Fruit fly (Drosophila melanogaster) whole organism, larva: Measurements from ENCODE around the gene CG6996.

Experiments used
- noc ChIP-seq: fragments of 200-800 bp; sonication (Bioruptor generic); optimal IDR thresholded peaks from 3 replicates; lab custom pipeline; 2019; ENCODE audit warnings: missing biosample characterization, mild to moderate bottlenecking, missing genetic modification characterization, moderate library complexity

The CG6996 gene

dm6 chr3L:20195875-20196274 is 11.5 kb upstream of the CG6996 start:
- no peak for TF ChIP-seq noc (tag; lab: Kevin White, UChicago)

- no peak for TF ChIP-seq noc (tag; lab: Kevin White, UChicago)
Measured at dm6 chr3L:20196321-20196720, 11.0 kb upstream of the CG6996 start.

dm6 chr3L:20197213-20197612 is 10.1 kb upstream of the CG6996 start:
- no peak for TF ChIP-seq noc (tag; lab: Kevin White, UChicago)

- TF ChIP-seq noc (tag; lab: Kevin White, UChicago) = no peak
Measured at dm6 chr3L:20197698-20198097, 9.6 kb upstream of the CG6996 start.

dm6 chr3L:20198138-20198559 is 9.2 kb upstream of the CG6996 start, which contains the start of gene CG42674:
Gene CG42674, minus strand, starts transcription at chr3L:20198317.
- peak; percentile 33 for TF ChIP-seq noc (tag; lab: Kevin White, UChicago)

dm6 chr3L:20199569-20200247 is 7.6 kb upstream of the CG6996 start, which contains the start of gene CG42833:
Gene CG42833, plus strand, starts transcription at chr3L:20200093.
- no peak for TF ChIP-seq noc (tag; lab: Kevin White, UChicago)

- no peak for TF ChIP-seq noc (tag; lab: Kevin White, UChicago)
Measured at dm6 chr3L:20201538-20201937, 5.8 kb upstream of the CG6996 start, which contains the start of gene obst-F. Gene obst-F, minus strand, starts transcription at chr3L:20201638.

- no peak for TF ChIP-seq noc (tag; lab: Kevin White, UChicago)
Measured at dm6 chr3L:20203587-20203986, 3.7 kb upstream of the CG6996 start, which contains the start of gene CG7298. Gene CG7298, minus strand, starts transcription at chr3L:20203687.

- TF ChIP-seq noc (tag; lab: Kevin White, UChicago) = no peak
Measured at dm6 chr3L:20205946-20206345, 1.4 kb upstream of the CG6996 start, which contains the start of gene CG7290. Gene CG7290, minus strand, starts transcription at chr3L:20206046.

- peak; percentile 63 for TF ChIP-seq noc (tag; lab: Kevin White, UChicago)
Measured at dm6 chr3L:20209092-20209491, 1.8 kb downstream of the CG6996 start.

dm6 chr3L:20209896-20210295 is 2.6 kb downstream of the CG6996 start:
- no peak for TF ChIP-seq noc (tag; lab: Kevin White, UChicago)

dm6 chr3L:20212022-20212421 is 4.7 kb downstream of the CG6996 start, which contains the start of gene CG7017:
Gene CG7017, minus strand, starts transcription at chr3L:20212122.
- TF ChIP-seq noc (tag; lab: Kevin White, UChicago) = no peak

dm6 chr3L:20220374-20220773 is 13.0 kb downstream of the CG6996 start, which contains the start of gene CG6933:
Gene CG6933, minus strand, starts transcription at chr3L:20220420.
- TF ChIP-seq noc (tag; lab: Kevin White, UChicago) = no peak

- TF ChIP-seq noc (tag; lab: Kevin White, UChicago) = no peak
Measured at dm6 chr3L:20220918-20221317, 13.6 kb downstream of the CG6996 start.

- TF ChIP-seq noc (tag; lab: Kevin White, UChicago) = peak; percentile 82
Measured at dm6 chr3L:20221412-20221864, 14.1 kb downstream of the CG6996 start, which contains the start of gene CG17145. Gene CG17145, plus strand, starts transcription at chr3L:20221814.

- no peak for TF ChIP-seq noc (tag; lab: Kevin White, UChicago)
Measured at dm6 chr3L:20222617-20223016, 15.3 kb downstream of the CG6996 start.
